Worm (Caenorhabditis elegans) whole organism, young adult: ENCODE data around the gene tag-281.

Experiments used
- hmg-1.2 ChIP-seq: fragments of 200-800 bp; sonication (Bioruptor generic); IDR thresholded peaks from 2 replicates; pipeline ENCODE4 v1.3.6; 2022; ENCODE audit warnings: missing genetic modification reagents, missing genetic modification characterization, missing compliant biosample characterization
- mel-28 ChIP-seq: sonication (generic microtip); optimal IDR thresholded peaks from 2 replicates; lab custom pipeline; 2016; ENCODE audit warnings: borderline replicate concordance, mild to moderate bottlenecking, missing genetic modification characterization, missing compliant biosample characterization
- nhr-27 ChIP-seq: fragments of 200-800 bp; sonication (Bioruptor generic); optimal IDR thresholded peaks from 2 replicates; lab custom pipeline; 2018; ENCODE audit warnings: mild to moderate bottlenecking, missing genetic modification characterization, moderate library complexity, missing compliant biosample characterization
- tbx-9 ChIP-seq: sonication (generic microtip); optimal IDR thresholded peaks from 2 replicates; lab custom pipeline; 2016; ENCODE audit warnings: borderline replicate concordance, missing genetic modification characterization, inconsistent platforms, missing compliant biosample characterization

DNA sequence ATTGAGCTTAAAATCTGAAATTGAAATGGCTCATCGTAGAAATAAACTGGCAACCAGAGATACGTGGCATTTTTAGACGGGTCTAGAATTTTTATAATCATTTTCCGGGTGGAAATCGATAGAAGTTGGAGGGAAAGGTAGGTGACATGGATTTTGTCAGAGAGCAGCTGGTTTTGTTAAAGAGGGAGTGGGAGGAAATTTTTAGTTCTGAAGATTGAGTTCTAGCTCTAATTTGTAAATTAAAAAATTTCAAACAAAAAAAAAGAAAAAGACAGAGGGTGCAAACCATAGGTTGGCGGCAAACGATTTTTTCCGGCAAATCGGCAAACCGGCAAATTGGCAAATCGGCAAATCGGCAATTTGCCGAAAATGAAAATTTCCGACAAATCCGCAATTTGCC lies 2.9 kb upstream of the tag-281 start, which contains the start of gene sre-32:
- no peak for TF ChIP-seq mel-28 (tag; lab: Kevin White, UChicago)
- no peak for TF ChIP-seq tbx-9 (tag; lab: Kevin White, UChicago)
- TF ChIP-seq hmg-1.2: no peak
- TF ChIP-seq nhr-27: no peak
